Worm (Caenorhabditis elegans) whole organism, L4 larva: ENCODE results near the gene lin-54.
A peak's percentile ranks its signal among the peaks of the same experiment; 100 is the strongest.

Source experiments
- F37D6.2 ChIP-seq: sonication (generic microtip); optimal IDR thresholded peaks from 2 replicates; lab custom pipeline; 2016; ENCODE audit warnings: mild to moderate bottlenecking, missing genetic modification characterization, missing compliant biosample characterization
- F44E2.7 ChIP-seq: fragments of 200-800 bp; sonication (Bioruptor generic); IDR thresholded peaks from 2 replicates; pipeline ENCODE4 v2.1.2; 2022; ENCODE audit warnings: missing genetic modification characterization, missing compliant biosample characterization
- F49E8.2 ChIP-seq: sonication (generic microtip); optimal IDR thresholded peaks from 2 replicates; lab custom pipeline; 2016; ENCODE audit warnings: missing compliant biosample characterization, mild to moderate bottlenecking, missing genetic modification characterization, borderline replicate concordance
- R02D3.7 ChIP-seq: fragments of 150-350 bp; sonication (generic microtip); optimal IDR thresholded peaks from 3 replicates; lab custom pipeline; 2014; ENCODE audit warnings: missing biosample characterization, missing genetic modification characterization
- T20F7.1 ChIP-seq: fragments of 200-800 bp; sonication (Bioruptor generic); optimal IDR thresholded peaks from 2 replicates; lab custom pipeline; 2018; ENCODE audit warnings: mild to moderate bottlenecking, missing genetic modification characterization, missing compliant biosample characterization
- T26A8.4 ChIP-seq: fragments of 200-800 bp; sonication (Bioruptor generic); IDR thresholded peaks from 2 replicates; pipeline ENCODE4 v1.3.6; 2022; ENCODE audit warnings: missing genetic modification characterization, missing compliant biosample characterization
- Y105C5A.15 ChIP-seq: fragments of 200-800 bp; sonication (Bioruptor generic); IDR thresholded peaks from 2 replicates; pipeline ENCODE4 v1.3.6; 2022; ENCODE audit warnings: missing genetic modification characterization, missing compliant biosample characterization
- Y48G9A.11 ChIP-seq: fragments of 200-800 bp; sonication (Bioruptor generic); IDR thresholded peaks from 2 replicates; pipeline ENCODE4 v1.3.6; 2022; ENCODE audit warnings: missing genetic modification reagents, missing genetic modification characterization, missing compliant biosample characterization
- ZK546.5 ChIP-seq, 2 experiments: sonication (generic microtip); optimal IDR thresholded peaks; 2 replicates each; lab custom pipeline; 2017; ENCODE audit warnings: missing biosample characterization in 2 of 2, missing genetic modification characterization in 2 of 2
- aha-1 ChIP-seq: fragments of 150-350 bp; peaks from one replicate; lab custom pipeline; 2014; ENCODE audit warnings: missing biosample characterization, missing genetic modification characterization
- ceh-28 ChIP-seq: fragments of 150-350 bp; optimal IDR thresholded peaks from 2 replicates; lab custom pipeline; 2014; ENCODE audit warnings: missing biosample characterization, missing genetic modification reagents, missing genetic modification characterization
- ceh-44 ChIP-seq: fragments of 200-800 bp; sonication (Bioruptor generic); IDR thresholded peaks from 2 replicates; pipeline ENCODE4 v1.3.6; 2022; ENCODE audit warnings: missing genetic modification reagents, missing genetic modification characterization, missing compliant biosample characterization
- ceh-82 ChIP-seq: sonication (generic microtip); optimal IDR thresholded peaks from 2 replicates; lab custom pipeline; 2017; ENCODE audit warnings: missing biosample characterization, missing genetic modification characterization
- ces-1 ChIP-seq: fragments of 150-350 bp; sonication (generic microtip); optimal IDR thresholded peaks from 4 replicates; lab custom pipeline; 2014; ENCODE audit warnings: missing biosample characterization, missing genetic modification reagents, missing genetic modification characterization
- daf-12 ChIP-seq: fragments of 150-350 bp; optimal IDR thresholded peaks from 2 replicates; lab custom pipeline; 2014; ENCODE audit warnings: missing biosample characterization, missing genetic modification reagents, missing genetic modification characterization
- daf-16 ChIP-seq, 3 experiments: sonication (generic microtip); optimal IDR thresholded peaks; 2 replicates each; lab custom pipeline; 2016 to 2017; ENCODE audit warnings: missing genetic modification characterization in 3 of 3, missing genetic modification reagents in 3 of 3, mild to moderate bottlenecking in 2 of 3, missing compliant biosample characterization in 2 of 3, missing biosample characterization in 1 of 3, moderate library complexity in 1 of 3
- daf-19 ChIP-seq: fragments of 200-800 bp; sonication (Bioruptor generic); conservative IDR thresholded peaks from 2 replicates; pipeline ENCODE4 v1.3.6; 2022; ENCODE audit warnings: missing genetic modification characterization, missing compliant biosample characterization
- daf-8 ChIP-seq: fragments of 200-800 bp; sonication (Bioruptor generic); IDR thresholded peaks from 2 replicates; pipeline ENCODE4 v1.3.6; 2022; ENCODE audit warnings: missing genetic modification characterization, missing compliant biosample characterization
- dmd-9 ChIP-seq: fragments of 200-800 bp; sonication (Bioruptor generic); IDR thresholded peaks from 2 replicates; pipeline ENCODE4 v1.3.6; 2022; ENCODE audit warnings: missing genetic modification reagents, missing genetic modification characterization, missing compliant biosample characterization
- egl-27 ChIP-seq: sonication (generic microtip); optimal IDR thresholded peaks from 3 replicates; lab custom pipeline; 2017; ENCODE audit warnings: missing biosample characterization, missing genetic modification reagents, missing genetic modification characterization
- hlh-11 ChIP-seq: fragments of 200-800 bp; sonication (Bioruptor generic); optimal IDR thresholded peaks from 2 replicates; lab custom pipeline; 2018; ENCODE audit warnings: mild to moderate bottlenecking, missing genetic modification characterization, missing compliant biosample characterization
- hlh-30 ChIP-seq: sonication (generic microtip); optimal IDR thresholded peaks from 2 replicates; lab custom pipeline; 2017; ENCODE audit warnings: antibody characterized with exemption, mild to moderate bottlenecking, missing genetic modification characterization, missing compliant biosample characterization; ENCODE audit not compliant: insufficient read depth
- hmg-1.1 ChIP-seq: fragments of 200-800 bp; sonication (Bioruptor generic); IDR thresholded peaks from 2 replicates; pipeline ENCODE4 v1.3.6; 2022; ENCODE audit warnings: missing genetic modification reagents, missing genetic modification characterization, missing compliant biosample characterization
- lim-7 ChIP-seq: fragments of 200-800 bp; sonication (Bioruptor generic); IDR thresholded peaks from 2 replicates; pipeline ENCODE4 v1.3.6; 2022; ENCODE audit warnings: missing genetic modification characterization, missing compliant biosample characterization
- lin-1 ChIP-seq: fragments of 200-800 bp; sonication (Bioruptor generic); IDR thresholded peaks from 2 replicates; pipeline ENCODE4 v1.3.6; 2022; ENCODE audit warnings: missing genetic modification reagents, missing genetic modification characterization, missing compliant biosample characterization
- lin-39 ChIP-seq: fragments of 150-350 bp; optimal IDR thresholded peaks from 2 replicates; lab custom pipeline; 2014; ENCODE audit warnings: missing biosample characterization, missing genetic modification reagents, missing genetic modification characterization
- lir-3 ChIP-seq: sonication (generic microtip); optimal IDR thresholded peaks from 2 replicates; lab custom pipeline; 2016; ENCODE audit warnings: mild to moderate bottlenecking, missing genetic modification characterization, missing compliant biosample characterization
- lsy-2 ChIP-seq, 2 experiments: fragments of 150-350 bp in 1 of 2; sonication (generic microtip) in 1 of 2; optimal IDR thresholded peaks; 2 replicates each; lab custom pipeline; 2014 to 2017; ENCODE audit warnings: missing biosample characterization in 2 of 2, missing genetic modification characterization in 2 of 2
- madf-9 ChIP-seq: fragments of 200-800 bp; sonication (Bioruptor generic); conservative IDR thresholded peaks from 2 replicates; pipeline ENCODE4 v1.3.6; 2022; ENCODE audit warnings: missing genetic modification reagents, missing genetic modification characterization, missing compliant biosample characterization
- mdl-1 ChIP-seq, 2 experiments: fragments of 150-350 bp in 1 of 2; sonication (generic microtip) in 1 of 2; optimal IDR thresholded peaks; 2 replicates each; lab custom pipeline; 2014 to 2017; ENCODE audit warnings: missing biosample characterization in 2 of 2, missing genetic modification characterization in 2 of 2
- mep-1 ChIP-seq: fragments of 150-350 bp; sonication (generic microtip); optimal IDR thresholded peaks from 3 replicates; lab custom pipeline; 2014; ENCODE audit warnings: missing biosample characterization, missing genetic modification characterization
- mes-2 ChIP-seq: sonication (generic microtip); optimal IDR thresholded peaks from 2 replicates; lab custom pipeline; 2016; ENCODE audit warnings: missing genotype, mild to moderate bottlenecking, missing genetic modification characterization, missing compliant biosample characterization; ENCODE audit not compliant: poor library complexity, severe bottlenecking
- nhr-11 ChIP-seq: fragments of 150-350 bp; optimal IDR thresholded peaks from 2 replicates; lab custom pipeline; 2014; ENCODE audit warnings: missing biosample characterization, missing genetic modification characterization
- nhr-111 ChIP-seq: fragments of 200-800 bp; sonication (Bioruptor generic); optimal IDR thresholded peaks from 2 replicates; lab custom pipeline; 2018; ENCODE audit warnings: mild to moderate bottlenecking, missing genetic modification characterization, missing compliant biosample characterization
- nhr-237 ChIP-seq: sonication (generic microtip); optimal IDR thresholded peaks from 2 replicates; lab custom pipeline; 2017; ENCODE audit warnings: missing biosample characterization, missing genetic modification characterization
- nhr-25 ChIP-seq: sonication (generic microtip); optimal IDR thresholded peaks from 2 replicates; lab custom pipeline; 2017; ENCODE audit warnings: missing genetic modification characterization, mild to moderate bottlenecking, missing compliant biosample characterization, antibody characterized with exemption, moderate library complexity, borderline replicate concordance; ENCODE audit not compliant: insufficient read depth
- nhr-28 ChIP-seq: fragments of 150-350 bp; optimal IDR thresholded peaks from 2 replicates; lab custom pipeline; 2014; ENCODE audit warnings: missing biosample characterization, missing genetic modification characterization
- nhr-41 ChIP-seq: fragments of 200-800 bp; sonication (Bioruptor generic); IDR thresholded peaks from 2 replicates; pipeline ENCODE4 v1.3.6; 2022; ENCODE audit warnings: missing genetic modification reagents, missing genetic modification characterization, missing compliant biosample characterization
- nhr-42 ChIP-seq: fragments of 200-800 bp; sonication (Bioruptor generic); IDR thresholded peaks from 2 replicates; pipeline ENCODE4 v1.3.6; 2022; ENCODE audit warnings: missing genetic modification characterization, missing compliant biosample characterization
- nhr-76 ChIP-seq: fragments of 150-350 bp; optimal IDR thresholded peaks from 2 replicates; lab custom pipeline; 2014; ENCODE audit warnings: missing biosample characterization, missing genetic modification characterization
- saeg-2 ChIP-seq: fragments of 200-800 bp; sonication (Bioruptor generic); IDR thresholded peaks from 2 replicates; pipeline ENCODE4 v1.3.6; 2022; ENCODE audit warnings: missing genetic modification reagents, missing genetic modification characterization, missing compliant biosample characterization
- sdz-12 ChIP-seq: fragments of 200-800 bp; sonication (Bioruptor generic); optimal IDR thresholded peaks from 2 replicates; lab custom pipeline; 2018; ENCODE audit warnings: mild to moderate bottlenecking, missing genetic modification characterization, missing compliant biosample characterization
- skn-1 ChIP-seq: fragments of 150-350 bp; optimal IDR thresholded peaks from 2 replicates; lab custom pipeline; 2014; ENCODE audit warnings: missing biosample characterization, missing genetic modification characterization
- snpc-4 ChIP-seq: fragments of 150-350 bp; optimal IDR thresholded peaks from 2 replicates; lab custom pipeline; 2014; ENCODE audit warnings: missing biosample characterization, missing genetic modification characterization
- tra-1 ChIP-seq: fragments of 200-800 bp; sonication (Bioruptor generic); IDR thresholded peaks from 2 replicates; pipeline ENCODE4 v1.3.6; 2022; ENCODE audit warnings: missing genetic modification reagents, missing genetic modification characterization, missing compliant biosample characterization
- unc-130 ChIP-seq: sonication (generic microtip); optimal IDR thresholded peaks from 2 replicates; lab custom pipeline; 2016; ENCODE audit warnings: missing genetic modification reagents, missing genetic modification characterization, missing compliant biosample characterization
- unc-39 ChIP-seq: sonication (generic microtip); optimal IDR thresholded peaks from 2 replicates; lab custom pipeline; 2017; ENCODE audit warnings: missing biosample characterization, missing genetic modification characterization
- unc-62 ChIP-seq, 3 experiments: fragments of 150-350 bp in 1 of 3; sonication (generic microtip); optimal IDR thresholded peaks in 2 of 3; peaks in 1 of 3; 1 replicate in 1 of 3; 2 replicates in 2 of 3; lab custom pipeline; 2014 to 2017; ENCODE audit warnings: missing biosample characterization in 3 of 3, missing genetic modification characterization in 3 of 3, missing genetic modification reagents in 3 of 3, missing genotype in 1 of 3

The lin-54 gene

ce11 chrIV:13240078-13240841, 584 bp upstream of the lin-54 start, which contains the start of gene rpl-12:
Gene rpl-12 (minus strand): TSS chrIV:13240651.
- TF ChIP-seq daf-8 (GFP tag; lab: Robert Waterston, UW) (no peak), T26A8.4 (peak; percentile 98), F49E8.2 (tag; lab: Kevin White, UChicago) (peak; percentile 83), saeg-2 (GFP tag; lab: Robert Waterston, UW) (peak; percentile 94), nhr-237 (peak; percentile 43), tra-1 (GFP tag; lab: Robert Waterston, UW) (peak; percentile 98), F44E2.7 (GFP tag; lab: Robert Waterston, UW) (no peak), daf-16 (GFP tag; optimal IDR thresholded peaks at IDR 0.05; lab: Kevin White, UChicago) (peak; percentile 87 to 96), daf-16 (tag; optimal IDR thresholded peaks at IDR 0.05; lab: Kevin White, UChicago) (peak; percentile 97), unc-62 (GFP tag; optimal IDR thresholded peaks at IDR 0.05 in 1 of 2; lab: Kevin White, UChicago) (peak; percentile 18 to 100), unc-62 (tag; optimal IDR thresholded peaks at IDR 0.05; lab: Kevin White, UChicago) (no peak), ceh-28 (tag; lab: Kevin White, UChicago) (peak; percentile 16), daf-12 (tag; lab: Kevin White, UChicago) (no peak), unc-39 (no peak), hmg-1.1 (peak; percentile 98), F37D6.2 (tag; lab: Kevin White, UChicago) (peak; percentile 96), lsy-2 (tag; optimal IDR thresholded peaks at IDR 0.05; lab: Kevin White, UChicago) (peak; percentile 93 to 98), nhr-25 (tag; lab: Kevin White, UChicago) (peak; percentile 96), snpc-4 (peak; percentile 23), lir-3 (peak; percentile 41), ces-1 (GFP tag; lab: Kevin White, UChicago) (peak; percentile 97), nhr-11 (tag; lab: Kevin White, UChicago) (peak; percentile 99), ZK546.5 (tag; optimal IDR thresholded peaks at IDR 0.05; lab: Kevin White, UChicago) (peak in 1 of 2 experiments; percentile 88), ceh-82 (tag; lab: Kevin White, UChicago) (peak; percentile 22), ceh-44 (GFP tag; lab: Robert Waterston, UW) (peak; percentile 81; the same call in 1 of the 2 replicates), skn-1 (peak; percentile 89), nhr-28 (tag; lab: Kevin White, UChicago) (peak; percentile 96), Y48G9A.11 (peak; percentile 87), hlh-11 (tag; lab: Kevin White, UChicago) (peak; percentile 98), R02D3.7 (tag; lab: Kevin White, UChicago) (no peak), hlh-30 (tag; lab: Kevin White, UChicago) (peak; percentile 97), nhr-111 (GFP tag; lab: Kevin White, UChicago) (no peak), aha-1 (tag; lab: Kevin White, UChicago) (peak; percentile 99), egl-27 (no peak), mes-2 (tag; lab: Kevin White, UChicago) (peak; percentile 99), nhr-76 (tag; lab: Kevin White, UChicago) (peak; percentile 59), madf-9 (GFP tag; lab: Robert Waterston, UW) (peak; percentile 97), lin-39 (tag; lab: Kevin White, UChicago) (peak; percentile 33), sdz-12 (GFP tag; lab: Kevin White, UChicago) (peak; percentile 46), daf-19 (peak; percentile 93), T20F7.1 (GFP tag; lab: Kevin White, UChicago) (peak; percentile 96), mdl-1 (tag; optimal IDR thresholded peaks at IDR 0.05; lab: Kevin White, UChicago) (peak in 1 of 2 experiments; percentile 89), Y105C5A.15 (GFP tag; lab: Robert Waterston, UW) (no peak), lin-1 (peak; percentile 90), nhr-41 (peak; percentile 71), lim-7 (peak; percentile 54; the same call in 1 of the 2 replicates), unc-130 (peak; percentile 94), nhr-42 (GFP tag; lab: Robert Waterston, UW) (peak; percentile 98), mep-1 (tag; lab: Kevin White, UChicago) (peak; percentile 99), dmd-9 (peak; percentile 94)
